Fruit fly (Drosophila melanogaster) whole organism, wandering third instar larva: ENCODE measurements around the gene rdx.

ENCODE experiments used
- Abd-B ChIP-seq: fragments of >200 bp; optimal IDR thresholded peaks from 2 replicates; lab custom pipeline; 2017; ENCODE audit warnings: missing biosample characterization, missing genetic modification characterization
- CG9705 ChIP-seq: fragments of 200-800 bp; sonication (Bioruptor generic); optimal IDR thresholded peaks from 2 replicates; lab custom pipeline; 2018; ENCODE audit warnings: missing biosample characterization, mild to moderate bottlenecking, missing genetic modification characterization
- Dfd ChIP-seq: fragments of >200 bp; optimal IDR thresholded peaks from 2 replicates; lab custom pipeline; 2017; ENCODE audit warnings: missing biosample characterization, missing genetic modification characterization
- Dif ChIP-seq: fragments of 200-275, 200-300 bp; sonication (Bioruptor generic); optimal IDR thresholded peaks from 2 replicates; lab custom pipeline; 2018; ENCODE audit warnings: missing biosample characterization, missing genetic modification characterization; ENCODE audit not compliant: partially characterized antibody
- GATAd ChIP-seq: sonication (Bioruptor generic); optimal IDR thresholded peaks from 2 replicates; lab custom pipeline; 2016; ENCODE audit warnings: missing biosample characterization, missing genetic modification characterization
- HLH106 ChIP-seq: fragments of 200-800 bp; optimal IDR thresholded peaks from 3 replicates; lab custom pipeline; 2019; ENCODE audit warnings: missing biosample characterization, mild to moderate bottlenecking, missing genetic modification characterization, moderate library complexity
- Hnf4 ChIP-seq: fragments of 200-800 bp; sonication (Bioruptor generic); optimal IDR thresholded peaks from 2 replicates; lab custom pipeline; 2016; ENCODE audit warnings: missing biosample characterization, mild to moderate bottlenecking, missing genetic modification characterization
- Hr78 ChIP-seq: fragments of >200 bp; optimal IDR thresholded peaks from 2 replicates; lab custom pipeline; 2017; ENCODE audit warnings: missing biosample characterization, missing genetic modification characterization
- Hr83 ChIP-seq: fragments of 200-300 bp; sonication (Bioruptor generic); optimal IDR thresholded peaks from 2 replicates; lab custom pipeline; 2016; ENCODE audit warnings: missing biosample characterization, mild to moderate bottlenecking, missing genetic modification characterization, moderate library complexity; ENCODE audit not compliant: poor library complexity, severe bottlenecking
- Jra ChIP-seq: sonication (Bioruptor generic); optimal IDR thresholded peaks from 2 replicates; lab custom pipeline; 2016; ENCODE audit warnings: missing biosample characterization, missing genetic modification characterization
- N ChIP-seq: fragments of >200 bp; optimal IDR thresholded peaks from 2 replicates; lab custom pipeline; 2018; ENCODE audit warnings: missing biosample characterization, missing external identifiers, missing genetic modification characterization
- OdsH ChIP-seq: fragments of 200-800 bp; sonication (Bioruptor generic); optimal IDR thresholded peaks from 2 replicates; lab custom pipeline; 2016; ENCODE audit warnings: missing biosample characterization, mild to moderate bottlenecking, missing genetic modification characterization
- Rel ChIP-seq, 2 experiments: fragments of 200-800 bp; sonication (Bioruptor generic) in 1 of 2; optimal IDR thresholded peaks; 2 replicates in 1 of 2; 3 replicates in 1 of 2; lab custom pipeline; 2016 to 2019; ENCODE audit warnings: mild to moderate bottlenecking in 2 of 2, missing biosample characterization in 2 of 2, missing genetic modification characterization in 2 of 2, moderate library complexity in 1 of 2
- Sp1 ChIP-seq: fragments of 200-800 bp; sonication (Bioruptor generic); optimal IDR thresholded peaks from 3 replicates; lab custom pipeline; 2019; ENCODE audit warnings: missing biosample characterization, mild to moderate bottlenecking, missing genetic modification characterization, moderate library complexity
- Vsx2 ChIP-seq: fragments of 200-300, 225-300 bp; sonication (Bioruptor generic); optimal IDR thresholded peaks from 2 replicates; lab custom pipeline; 2018; ENCODE audit warnings: missing biosample characterization, missing genetic modification characterization; ENCODE audit not compliant: partially characterized antibody
- br ChIP-seq: fragments of 200-800 bp; sonication (Bioruptor generic); optimal IDR thresholded peaks from 2 replicates; lab custom pipeline; 2016; ENCODE audit warnings: missing biosample characterization, missing genetic modification characterization
- dmrt93B ChIP-seq: fragments of 200-800 bp; sonication (Bioruptor generic); optimal IDR thresholded peaks from 2 replicates; lab custom pipeline; 2018; ENCODE audit warnings: missing biosample characterization, mild to moderate bottlenecking, missing genetic modification characterization
- ey ChIP-seq: fragments of 200-800 bp; sonication (Bioruptor generic); optimal IDR thresholded peaks from 2 replicates; lab custom pipeline; 2016; ENCODE audit warnings: missing biosample characterization, missing genetic modification characterization
- foxo ChIP-seq, 2 experiments: fragments of 200-800 bp; sonication (Bioruptor generic); optimal IDR thresholded peaks; 2 replicates in 1 of 2; 3 replicates in 1 of 2; lab custom pipeline; 2016 to 2017; ENCODE audit warnings: missing biosample characterization in 2 of 2, missing genetic modification characterization in 2 of 2
- fru ChIP-seq: fragments of 200-800 bp; sonication (Bioruptor generic); optimal IDR thresholded peaks from 3 replicates; lab custom pipeline; 2016; ENCODE audit warnings: missing biosample characterization, mild to moderate bottlenecking, missing genetic modification characterization
- h ChIP-seq: fragments of 200-800 bp; sonication (Bioruptor generic); optimal IDR thresholded peaks from 3 replicates; lab custom pipeline; 2016; ENCODE audit warnings: missing biosample characterization, mild to moderate bottlenecking, missing genetic modification characterization
- pan ChIP-seq: fragments of >200 bp; optimal IDR thresholded peaks from 2 replicates; lab custom pipeline; 2017
- psq ChIP-seq: fragments of 200-800 bp; sonication (Bioruptor generic); optimal IDR thresholded peaks from 3 replicates; lab custom pipeline; 2017; ENCODE audit warnings: missing biosample characterization, mild to moderate bottlenecking, missing genetic modification characterization, moderate library complexity
- rgr ChIP-seq: fragments of 200-800 bp; sonication (Bioruptor generic); optimal IDR thresholded peaks from 3 replicates; lab custom pipeline; 2016; ENCODE audit warnings: missing biosample characterization, mild to moderate bottlenecking, missing genetic modification characterization
- sage ChIP-seq: fragments of 200-800 bp; sonication (Bioruptor generic); optimal IDR thresholded peaks from 2 replicates; lab custom pipeline; 2016; ENCODE audit warnings: missing biosample characterization, mild to moderate bottlenecking, missing genetic modification characterization
- sv ChIP-seq: fragments of 200-800 bp; sonication (Bioruptor generic); optimal IDR thresholded peaks from 3 replicates; lab custom pipeline; 2016; ENCODE audit warnings: missing biosample characterization, missing genetic modification characterization
- tai ChIP-seq: sonication (Bioruptor generic); optimal IDR thresholded peaks from 2 replicates; lab custom pipeline; 2016; ENCODE audit warnings: missing biosample characterization, missing genetic modification characterization
- woc ChIP-seq: sonication (Bioruptor generic); optimal IDR thresholded peaks from 2 replicates; lab custom pipeline; 2016; ENCODE audit warnings: missing biosample characterization, mild to moderate bottlenecking, missing genetic modification characterization

The rdx gene

dm6 chr3R:13927543-13927942, 104.3 kb downstream of the rdx start:
- TF ChIP-seq woc (GFP tag; lab: Kevin White, UChicago) (no peak), Abd-B (GFP tag; lab: Kevin White, UChicago) (no peak), CG9705 (no peak)

dm6 chr3R:13923626-13924025, 108.2 kb downstream of the rdx start:
- TF ChIP-seq Dfd (GFP tag; lab: Kevin White, UChicago) (no peak), ey (GFP tag; lab: Kevin White, UChicago) (no peak), woc (GFP tag; lab: Kevin White, UChicago) (no peak), GATAd (GFP tag; lab: Kevin White, UChicago) (no peak), CG9705 (no peak), OdsH (no peak)

- TF ChIP-seq HLH106 (tag; lab: Kevin White, UChicago) (peak; percentile 82), CG9705 (peak; percentile 83), tai (GFP tag; lab: Kevin White, UChicago) (peak; percentile 64), OdsH (peak; percentile 84), psq (GFP tag; lab: Kevin White, UChicago) (peak; percentile 63), rgr (peak; percentile 77), dmrt93B (peak; percentile 76), fru (GFP tag; lab: Kevin White, UChicago) (peak; percentile 77), Rel (GFP tag; optimal IDR thresholded peaks at IDR 0.05; lab: Kevin White, UChicago) (no peak), Rel (tag; optimal IDR thresholded peaks at IDR 0.05; lab: Kevin White, UChicago) (peak; percentile 52), Jra (peak; percentile 31), Dif (GFP tag; lab: Kevin White, UChicago) (no peak), sage (GFP tag; lab: Kevin White, UChicago) (peak; percentile 80), br (peak; percentile 66), foxo (GFP tag; optimal IDR thresholded peaks at IDR 0.05; lab: Kevin White, UChicago) (peak in 1 of 2 experiments; percentile 81), Hnf4 (GFP tag; lab: Kevin White, UChicago) (peak; percentile 70), ey (GFP tag; lab: Kevin White, UChicago) (peak; percentile 87), Hr83 (no peak), h (GFP tag; lab: Kevin White, UChicago) (peak; percentile 89), pan (lab: Kevin White, UChicago) (no peak), Vsx2 (GFP tag; lab: Kevin White, UChicago) (no peak), Abd-B (GFP tag; lab: Kevin White, UChicago) (no peak), sv (GFP tag; lab: Kevin White, UChicago) (no peak), woc (GFP tag; lab: Kevin White, UChicago) (peak; percentile 77), GATAd (GFP tag; lab: Kevin White, UChicago) (no peak), Sp1 (GFP tag; lab: Kevin White, UChicago) (peak; percentile 80), N (GFP tag; lab: Kevin White, UChicago) (no peak), Hr78 (GFP tag; lab: Kevin White, UChicago) (no peak)
- TF ChIP-seq, all 38 proteins: peak for 18
These were observed 109.9 kb downstream of the rdx start for dm6 chr3R:13921806-13922515.

- TF ChIP-seq rgr (peak; percentile 27), Dfd (GFP tag; lab: Kevin White, UChicago) (no peak)
- TF ChIP-seq, all 38 proteins: peak for 1
These were observed 113.8 kb downstream of the rdx start for dm6 chr3R:13918045-13918444.
